Fruit fly (Drosophila melanogaster) whole organism, wandering third instar larva: ENCODE results near the gene ine.

ENCODE experiments used
- GATAd ChIP-seq: sonication (Bioruptor generic); optimal IDR thresholded peaks from 2 replicates; lab custom pipeline; 2016; ENCODE audit warnings: missing biosample characterization, missing genetic modification characterization
- Hnf4 ChIP-seq: fragments of 200-800 bp; sonication (Bioruptor generic); optimal IDR thresholded peaks from 2 replicates; lab custom pipeline; 2016; ENCODE audit warnings: missing biosample characterization, mild to moderate bottlenecking, missing genetic modification characterization
- Mio ChIP-seq: sonication (Bioruptor generic); optimal IDR thresholded peaks from 2 replicates; lab custom pipeline; 2016; ENCODE audit warnings: missing biosample characterization, missing genetic modification characterization
- OdsH ChIP-seq: fragments of 200-800 bp; sonication (Bioruptor generic); optimal IDR thresholded peaks from 2 replicates; lab custom pipeline; 2016; ENCODE audit warnings: missing biosample characterization, mild to moderate bottlenecking, missing genetic modification characterization
- dl ChIP-seq, 2 experiments: fragments of 175-275, 200-275 bp in 1 of 2; fragments of 200-275 bp in 1 of 2; sonication (Bioruptor generic); optimal IDR thresholded peaks; lab custom pipeline; 2018; ENCODE audit warnings: mild to moderate bottlenecking in 2 of 2, missing biosample characterization in 2 of 2, missing genetic modification characterization in 2 of 2, moderate library complexity in 2 of 2; ENCODE audit not compliant: partially characterized antibody in 2 of 2, insufficient read depth in 1 of 2
- ey ChIP-seq: fragments of 200-800 bp; sonication (Bioruptor generic); optimal IDR thresholded peaks from 2 replicates; lab custom pipeline; 2016; ENCODE audit warnings: missing biosample characterization, missing genetic modification characterization
- foxo ChIP-seq, 2 experiments: fragments of 200-800 bp; sonication (Bioruptor generic); optimal IDR thresholded peaks; 2 replicates in 1 of 2; 3 replicates in 1 of 2; lab custom pipeline; 2016 to 2017; ENCODE audit warnings: missing biosample characterization in 2 of 2, missing genetic modification characterization in 2 of 2
- h ChIP-seq: fragments of 200-800 bp; sonication (Bioruptor generic); optimal IDR thresholded peaks from 3 replicates; lab custom pipeline; 2016; ENCODE audit warnings: missing biosample characterization, mild to moderate bottlenecking, missing genetic modification characterization
- psq ChIP-seq: fragments of 200-800 bp; sonication (Bioruptor generic); optimal IDR thresholded peaks from 3 replicates; lab custom pipeline; 2017; ENCODE audit warnings: missing biosample characterization, mild to moderate bottlenecking, missing genetic modification characterization, moderate library complexity

DNA sequence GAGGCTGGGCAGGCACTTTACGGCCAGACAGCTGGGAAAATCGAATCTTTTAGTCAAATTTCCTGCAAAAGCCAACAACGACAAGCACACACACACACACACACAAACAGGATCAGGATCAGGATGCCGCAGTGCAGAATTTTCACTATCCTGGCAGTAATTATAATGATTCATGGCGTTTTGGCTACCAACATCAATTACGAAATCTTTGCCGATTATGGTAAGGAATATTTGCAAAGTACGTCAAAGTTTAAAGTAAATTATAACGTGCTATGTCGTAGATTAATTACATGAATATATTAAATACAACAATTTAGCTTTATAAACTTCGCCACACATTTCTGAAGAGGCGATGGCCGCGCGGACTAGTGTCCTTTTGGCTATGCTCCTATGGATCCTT, 43.2 kb downstream of the ine start, which contains the start of the genes CG34177 and CG34178:
- TF ChIP-seq dl (GFP tag; optimal IDR thresholded peaks at IDR 0.05; lab: Kevin White, UChicago; ENCODE audit: insufficient read depth in 1 of 2, partially characterized antibody in 2 of 2) (no peak), OdsH (GFP tag; lab: Kevin White, UChicago) (no peak), h (GFP tag; lab: Kevin White, UChicago) (no peak), psq (GFP tag; lab: Kevin White, UChicago) (no peak), Mio (no peak), foxo (GFP tag; optimal IDR thresholded peaks at IDR 0.05; lab: Kevin White, UChicago) (no peak), ey (GFP tag; lab: Kevin White, UChicago) (no peak), Hnf4 (GFP tag; lab: Kevin White, UChicago) (no peak), GATAd (no peak)
